Fruit fly (Drosophila melanogaster) whole organism, prepupa: ENCODE data around the gene milt.
A peak's percentile ranks its signal among the peaks of the same experiment; 100 is the strongest.

Experiments
- Blimp-1 ChIP-seq: fragments of 200-800 bp; sonication (Bioruptor generic); optimal IDR thresholded peaks from 3 replicates; lab custom pipeline; 2017; ENCODE audit warnings: missing biosample characterization, missing genetic modification characterization, mild to moderate bottlenecking, moderate library complexity, missing genetic modification reagents
- CG10631 ChIP-seq: fragments of 200-800 bp; sonication (Bioruptor generic); optimal IDR thresholded peaks from 2 replicates; lab custom pipeline; 2016; ENCODE audit warnings: missing biosample characterization, missing genetic modification characterization
- CG11294 ChIP-seq: fragments of 200-800 bp; sonication (Bioruptor generic); IDR thresholded peaks from 2 replicates; pipeline ENCODE4 v1.3.6; 2022; ENCODE audit warnings: missing biosample characterization, missing genetic modification characterization
- CG11762 ChIP-seq: fragments of 200-800 bp; sonication (Bioruptor generic); optimal IDR thresholded peaks from 3 replicates; lab custom pipeline; 2016; ENCODE audit warnings: missing biosample characterization, missing genetic modification characterization; ENCODE audit not compliant: insufficient read depth
- CG11902 ChIP-seq: fragments of 200-800 bp; sonication (Bioruptor generic); optimal IDR thresholded peaks from 3 replicates; lab custom pipeline; 2016; ENCODE audit warnings: missing biosample characterization, missing genetic modification characterization
- CG16779 ChIP-seq: fragments of 200-800 bp; sonication (Bioruptor generic); optimal IDR thresholded peaks from 3 replicates; lab custom pipeline; 2017; ENCODE audit warnings: missing biosample characterization, mild to moderate bottlenecking, missing genetic modification characterization
- CG3032 ChIP-seq: fragments of 200-800 bp; optimal IDR thresholded peaks from 2 replicates; lab custom pipeline; 2019; ENCODE audit warnings: missing biosample characterization, mild to moderate bottlenecking, missing genetic modification characterization, moderate library complexity
- CG32006 ChIP-seq: fragments of 200-800 bp; sonication (Bioruptor generic); optimal IDR thresholded peaks from 3 replicates; lab custom pipeline; 2017; ENCODE audit warnings: missing biosample characterization, mild to moderate bottlenecking, missing genetic modification characterization
- CG34406 ChIP-seq: fragments of 200-800 bp; sonication (Bioruptor generic); optimal IDR thresholded peaks from 3 replicates; lab custom pipeline; 2016; ENCODE audit warnings: missing biosample characterization, missing genetic modification characterization
- CG3919 ChIP-seq: fragments of 200-800 bp; sonication (Bioruptor generic); optimal IDR thresholded peaks from 3 replicates; lab custom pipeline; 2016; ENCODE audit warnings: missing biosample characterization, missing genetic modification characterization
- CG4318 ChIP-seq: fragments of 200-800 bp; sonication (Bioruptor generic); optimal IDR thresholded peaks from 3 replicates; lab custom pipeline; 2017; ENCODE audit warnings: missing biosample characterization, mild to moderate bottlenecking, missing genetic modification characterization
- CG6163 ChIP-seq: fragments of 200-800 bp; sonication (Bioruptor generic); IDR thresholded peaks from 3 replicates; pipeline ENCODE4 v1.3.6; 2022; ENCODE audit warnings: missing biosample characterization, missing genetic modification characterization
- CG6276 ChIP-seq: fragments of 200-800 bp; sonication (Bioruptor generic); optimal IDR thresholded peaks from 2 replicates; lab custom pipeline; 2017; ENCODE audit warnings: missing biosample characterization, mild to moderate bottlenecking, missing genetic modification characterization
- CG6792 ChIP-seq: fragments of 200-800 bp; sonication (Bioruptor generic); optimal IDR thresholded peaks from 3 replicates; lab custom pipeline; 2016; ENCODE audit warnings: missing biosample characterization, missing genetic modification characterization
- CG6808 ChIP-seq: fragments of 200-800 bp; sonication (Bioruptor generic); optimal IDR thresholded peaks from 3 replicates; lab custom pipeline; 2017; ENCODE audit warnings: missing biosample characterization, missing genetic modification characterization, mild to moderate bottlenecking, moderate library complexity, missing genetic modification reagents
- CG7368 ChIP-seq: fragments of 200-800 bp; sonication (Bioruptor generic); optimal IDR thresholded peaks from 3 replicates; lab custom pipeline; 2016; ENCODE audit warnings: missing biosample characterization, missing genetic modification characterization
- CG8119 ChIP-seq: fragments of 200-800 bp; sonication (Bioruptor generic); IDR thresholded peaks from 3 replicates; pipeline ENCODE4 v1.3.6; 2022; ENCODE audit warnings: missing biosample characterization, missing genetic modification characterization
- CG8319 ChIP-seq: fragments of 200-800 bp; sonication (Bioruptor generic); optimal IDR thresholded peaks from 3 replicates; lab custom pipeline; 2016; ENCODE audit warnings: missing biosample characterization, missing genetic modification characterization
- CG8632 ChIP-seq: fragments of 200-800 bp; sonication (Bioruptor generic); optimal IDR thresholded peaks from 3 replicates; lab custom pipeline; 2016; ENCODE audit warnings: missing biosample characterization, missing genetic modification characterization
- Eip78C ChIP-seq: fragments of 200-800 bp; sonication (Bioruptor generic); peaks from one replicate; lab custom pipeline; 2016; ENCODE audit warnings: missing biosample characterization, missing genetic modification characterization
- Eip93F ChIP-seq: fragments of 200-800 bp; sonication (Bioruptor generic); optimal IDR thresholded peaks from 2 replicates; lab custom pipeline; 2016; ENCODE audit warnings: missing biosample characterization, mild to moderate bottlenecking, missing genetic modification characterization
- Ets21C ChIP-seq: fragments of 200-800 bp; sonication (Bioruptor generic); optimal IDR thresholded peaks from 3 replicates; lab custom pipeline; 2016; ENCODE audit warnings: missing biosample characterization, missing genetic modification characterization
- Gug ChIP-seq: fragments of 200-800 bp; sonication (Bioruptor generic); IDR thresholded peaks from 2 replicates; pipeline ENCODE4 v1.3.6; 2022; ENCODE audit warnings: missing biosample characterization, missing genetic modification characterization
- Hr39 ChIP-seq: fragments of 200-800 bp; sonication (Bioruptor generic); optimal IDR thresholded peaks from 2 replicates; lab custom pipeline; 2016; ENCODE audit warnings: missing biosample characterization, missing genetic modification characterization
- Lpt ChIP-seq: fragments of 200-800 bp; sonication (Bioruptor generic); optimal IDR thresholded peaks from 3 replicates; lab custom pipeline; 2016; ENCODE audit warnings: missing biosample characterization, missing genetic modification characterization
- Met ChIP-seq: fragments of 200-800 bp; sonication (Bioruptor generic); optimal IDR thresholded peaks from 3 replicates; lab custom pipeline; 2016; ENCODE audit warnings: missing biosample characterization, missing genetic modification characterization
- OdsH ChIP-seq: fragments of 200-800 bp; sonication (Bioruptor generic); optimal IDR thresholded peaks from 3 replicates; lab custom pipeline; 2016; ENCODE audit warnings: missing biosample characterization, missing genetic modification characterization
- Sox102F ChIP-seq: fragments of 200-800 bp; sonication (Bioruptor generic); optimal IDR thresholded peaks from 2 replicates; lab custom pipeline; 2016; ENCODE audit warnings: missing biosample characterization, mild to moderate bottlenecking, missing genetic modification characterization
- Sox15 ChIP-seq: fragments of 200-800 bp; sonication (Bioruptor generic); optimal IDR thresholded peaks from 3 replicates; lab custom pipeline; 2016; ENCODE audit warnings: missing biosample characterization, missing genetic modification characterization
- achi ChIP-seq: fragments of 200-800 bp; sonication (Bioruptor generic); optimal IDR thresholded peaks from 3 replicates; lab custom pipeline; 2016; ENCODE audit warnings: missing biosample characterization, missing genetic modification characterization
- acj6 ChIP-seq: fragments of 200-800 bp; sonication (Bioruptor generic); optimal IDR thresholded peaks from 3 replicates; lab custom pipeline; 2016; ENCODE audit warnings: missing biosample characterization, missing genetic modification characterization
- cyc ChIP-seq: fragments of 200-800 bp; sonication (Bioruptor generic); optimal IDR thresholded peaks from 3 replicates; lab custom pipeline; 2016; ENCODE audit warnings: missing biosample characterization, missing genetic modification characterization
- dsx ChIP-seq: fragments of 200-800 bp; optimal IDR thresholded peaks from 3 replicates; lab custom pipeline; 2019; ENCODE audit warnings: missing biosample characterization, mild to moderate bottlenecking, missing genetic modification characterization, moderate library complexity; ENCODE audit not compliant: poor library complexity, severe bottlenecking
- eg ChIP-seq: fragments of 200-800 bp; sonication (Bioruptor generic); IDR thresholded peaks from 3 replicates; pipeline ENCODE4 v1.3.6; 2022; ENCODE audit warnings: missing biosample characterization, missing genetic modification characterization
- fd85E ChIP-seq: fragments of 200-800 bp; sonication (Bioruptor generic); optimal IDR thresholded peaks from 3 replicates; lab custom pipeline; 2016; ENCODE audit warnings: missing biosample characterization, missing genetic modification characterization
- net ChIP-seq: fragments of 200-800 bp; sonication (Bioruptor generic); optimal IDR thresholded peaks from 3 replicates; lab custom pipeline; 2016; ENCODE audit warnings: missing biosample characterization, missing genetic modification characterization
- salr ChIP-seq, 2 experiments: fragments of 200-800 bp; sonication (Bioruptor generic); optimal IDR thresholded peaks; 3 replicates each; lab custom pipeline; 2016 to 2018; ENCODE audit warnings: missing biosample characterization in 2 of 2, missing genetic modification characterization in 2 of 2, mild to moderate bottlenecking in 1 of 2
- spab ChIP-seq: fragments of 200-800 bp; sonication (Bioruptor generic); optimal IDR thresholded peaks from 2 replicates; lab custom pipeline; 2017; ENCODE audit warnings: missing biosample characterization, mild to moderate bottlenecking, missing genetic modification characterization, missing genetic modification reagents
- svp ChIP-seq: fragments of 200-800 bp; sonication (Bioruptor generic); peaks from one replicate; lab custom pipeline; 2016; ENCODE audit warnings: missing biosample characterization, missing genetic modification characterization
- topi ChIP-seq: fragments of 200-800 bp; sonication (Bioruptor generic); optimal IDR thresholded peaks from 3 replicates; lab custom pipeline; 2016; ENCODE audit warnings: missing biosample characterization, missing genetic modification characterization
- vri ChIP-seq: fragments of 200-800 bp; sonication (Bioruptor generic); optimal IDR thresholded peaks from 3 replicates; lab custom pipeline; 2016; ENCODE audit warnings: missing biosample characterization, mild to moderate bottlenecking, missing genetic modification characterization

milt gene

DNA sequence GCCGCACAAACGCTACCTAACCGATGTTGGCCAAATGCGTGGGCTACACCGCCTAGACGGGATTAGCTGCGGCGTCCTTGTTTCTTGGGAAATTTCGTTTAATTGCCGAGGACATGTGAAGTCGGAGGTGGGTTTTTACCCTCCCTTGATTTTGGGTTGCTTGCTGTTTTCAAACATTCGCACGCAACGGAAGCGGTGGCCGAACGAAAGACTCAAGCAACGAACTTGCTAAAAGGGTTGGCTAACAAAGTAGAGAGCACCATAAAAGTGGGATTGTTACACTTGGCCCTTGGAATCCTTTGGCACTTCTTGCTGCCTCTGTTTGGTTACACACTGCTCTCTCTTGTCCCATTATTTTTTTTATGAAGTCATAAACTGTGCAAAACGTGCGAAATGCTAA is 27.1 kb upstream of the milt start:
- 0 out of 3 replicates have a peak, but pooled peaks have one; percentile 6 for TF ChIP-seq CG8119 (GFP tag; lab: Robert Waterston, UW)
- TF ChIP-seq Lpt (GFP tag; lab: Kevin White, UChicago): no peak

dm6 chr2L:7011962-7012361 is 25.7 kb upstream of the milt start, which contains the start of gene CG43321:
Gene CG43321 (plus strand): TSS chr2L:7012262.
- no peak for TF ChIP-seq spab
- TF ChIP-seq svp (GFP tag; lab: Kevin White, UChicago): no peak
- no peak for TF ChIP-seq CG10631 (GFP tag; lab: Kevin White, UChicago)
- TF ChIP-seq dsx (GFP tag; lab: Kevin White, UChicago): no peak
- TF ChIP-seq Sox15 (GFP tag; lab: Kevin White, UChicago): no peak
- no peak for TF ChIP-seq CG8632 (GFP tag; lab: Kevin White, UChicago)
- TF ChIP-seq eg (GFP tag; lab: Robert Waterston, UW): no peak
- TF ChIP-seq CG3032 (tag; lab: Kevin White, UChicago): no peak
- no peak for TF ChIP-seq Eip93F
- no peak for TF ChIP-seq Eip78C
- no peak for TF ChIP-seq Ets21C
- TF ChIP-seq achi (GFP tag; lab: Kevin White, UChicago): no peak
- TF ChIP-seq Hr39 (GFP tag; lab: Kevin White, UChicago): no peak
- no peak for TF ChIP-seq CG6792 (GFP tag; lab: Kevin White, UChicago)
- TF ChIP-seq salr (GFP tag; optimal IDR thresholded peaks at IDR 0.05; lab: Kevin White, UChicago): no peak
- no peak for TF ChIP-seq CG8319
- TF ChIP-seq CG6276 (GFP tag; lab: Kevin White, UChicago): no peak
- TF ChIP-seq CG8119 (GFP tag; lab: Robert Waterston, UW): no peak
- TF ChIP-seq OdsH (GFP tag; lab: Kevin White, UChicago): no peak
- no peak for TF ChIP-seq CG32006 (GFP tag; lab: Kevin White, UChicago)

DNA sequence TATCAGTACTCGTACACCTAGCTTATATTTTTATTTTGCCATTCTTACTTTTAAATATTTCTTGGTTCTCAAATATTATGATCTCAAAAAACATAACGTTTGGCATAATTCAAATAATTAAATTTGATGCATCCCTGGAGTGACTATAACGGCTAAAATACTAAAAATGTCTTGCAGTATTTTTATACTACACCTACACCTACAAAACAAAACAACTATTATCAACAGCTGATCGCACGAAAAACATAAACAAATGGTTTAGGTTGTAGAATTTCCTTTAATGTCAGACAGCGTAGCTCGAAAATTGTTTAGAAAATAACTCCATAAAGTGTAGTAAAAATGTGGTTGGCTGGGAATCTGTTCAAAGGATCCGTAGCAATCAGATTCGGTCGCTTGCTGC is 24.5 kb upstream of the milt start, which contains the start of gene CG43322:
TSS of gene CG43322 (plus strand) at position 240 of the 400 bp plus-strand sequence.
- no peak for TF ChIP-seq Eip93F
- TF ChIP-seq salr (GFP tag; optimal IDR thresholded peaks at IDR 0.05; lab: Kevin White, UChicago): no peak
- no peak for TF ChIP-seq CG3919 (GFP tag; lab: Kevin White, UChicago)
- TF ChIP-seq CG7368: no peak
- TF ChIP-seq CG4318 (GFP tag; lab: Kevin White, UChicago): no peak
- no peak for TF ChIP-seq CG11902
- no peak for TF ChIP-seq svp (GFP tag; lab: Kevin White, UChicago)
- TF ChIP-seq CG34406 (GFP tag; lab: Kevin White, UChicago): no peak
- TF ChIP-seq acj6 (GFP tag; lab: Kevin White, UChicago): no peak
- no peak for TF ChIP-seq CG6792 (GFP tag; lab: Kevin White, UChicago)
- TF ChIP-seq Met: no peak
- no peak for TF ChIP-seq Ets21C

- TF ChIP-seq CG4318 (GFP tag; lab: Kevin White, UChicago): no peak
These were observed 16.2 kb upstream of the milt start, which contains the start of gene Pcp for dm6 chr2L:7021382-7021781. Gene Pcp (plus strand): TSS chr2L:7021682.

- TF ChIP-seq CG6276 (GFP tag; lab: Kevin White, UChicago) (no peak), CG10631 (GFP tag; lab: Kevin White, UChicago) (peak; percentile 63), topi (GFP tag; lab: Kevin White, UChicago) (peak; percentile 88), salr (GFP tag; optimal IDR thresholded peaks at IDR 0.05; lab: Kevin White, UChicago) (peak in 1 of 2 experiments; percentile 34), CG34406 (GFP tag; lab: Kevin White, UChicago) (peak; percentile 65), cyc (GFP tag; lab: Kevin White, UChicago) (peak; percentile 88), CG16779 (no peak), Sox102F (GFP tag; lab: Kevin White, UChicago) (peak; percentile 87), CG6792 (GFP tag; lab: Kevin White, UChicago) (peak; percentile 70), net (GFP tag; lab: Kevin White, UChicago) (peak; percentile 77), CG11294 (GFP tag; lab: Robert Waterston, UW) (no peak), fd85E (GFP tag; lab: Kevin White, UChicago) (no peak), CG8632 (GFP tag; lab: Kevin White, UChicago) (peak; percentile 52), Met (peak; percentile 87), vri (GFP tag; lab: Kevin White, UChicago) (peak; percentile 87), eg (GFP tag; lab: Robert Waterston, UW) (no peak; the same call in 2 of the 3 replicates), CG6163 (GFP tag; lab: Robert Waterston, UW) (peak; percentile 80), CG11762 (GFP tag; lab: Kevin White, UChicago) (no peak), dsx (GFP tag; lab: Kevin White, UChicago) (peak; percentile 50), CG6808 (no peak), Blimp-1 (GFP tag; lab: Kevin White, UChicago) (no peak), CG32006 (GFP tag; lab: Kevin White, UChicago) (peak; percentile 74), Sox15 (GFP tag; lab: Kevin White, UChicago) (peak; percentile 59), Gug (peak; percentile 30; the same call in 1 of the 2 replicates)
These were observed 13.9 kb upstream of the milt start, which contains the start of gene Gart for dm6 chr2L:7023614-7024259. Gene Gart (minus strand): TSS chr2L:7023898.
